Fruit fly (Drosophila melanogaster): ENCODE results near the gene Cyp305a1.

Gene Cyp305a1

DNA sequence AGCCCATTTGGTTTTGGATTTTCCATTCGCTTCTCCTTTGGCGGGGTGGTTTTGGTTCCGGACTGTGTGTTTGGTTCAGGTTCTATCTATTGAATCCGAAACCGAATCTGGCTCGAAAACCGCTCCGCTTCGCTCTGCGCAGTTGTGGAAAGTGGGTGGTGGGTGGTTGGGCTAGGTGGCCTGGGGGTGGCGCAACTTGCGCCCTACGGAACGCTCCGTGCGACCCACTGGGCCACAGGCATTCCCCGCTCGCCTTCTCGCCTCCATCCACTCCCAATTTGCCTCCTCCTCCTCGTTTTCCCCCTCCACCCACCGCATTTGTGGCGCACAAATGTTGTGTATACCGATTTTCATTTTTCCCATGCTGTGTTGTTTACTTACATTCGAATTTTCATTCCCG lies 5.6 kb upstream of the Cyp305a1 start:
- TF ChIP-seq ttk (optimal IDR thresholded peaks at IDR 0.05) (no peak), Sin3A (optimal IDR thresholded peaks at IDR 0.05) (no peak), h (optimal IDR thresholded peaks at IDR 0.05) (no peak), insv (optimal IDR thresholded peaks at IDR 0.05) (no peak), psq (optimal IDR thresholded peaks at IDR 0.05) (no peak), Myc (optimal IDR thresholded peaks at IDR 0.05) (no peak)

dm6 chr3L:19817807-19818531 lies 4.8 kb upstream of the Cyp305a1 start, which contains the start of the genes Fibp and Deaf1:
Fibp (minus strand) TSS chr3L:19817967.
Deaf1 (plus strand) TSS chr3L:19818174.
- TF ChIP-seq h (optimal IDR thresholded peaks at IDR 0.05), result no peak
- no peak for TF ChIP-seq ttk (optimal IDR thresholded peaks at IDR 0.05)
- TF ChIP-seq Sin3A (optimal IDR thresholded peaks at IDR 0.05), result no peak
- no peak for TF ChIP-seq insv (optimal IDR thresholded peaks at IDR 0.05)
- TF ChIP-seq Myc (optimal IDR thresholded peaks at IDR 0.05), result no peak
- no peak for TF ChIP-seq psq (optimal IDR thresholded peaks at IDR 0.05)

DNA sequence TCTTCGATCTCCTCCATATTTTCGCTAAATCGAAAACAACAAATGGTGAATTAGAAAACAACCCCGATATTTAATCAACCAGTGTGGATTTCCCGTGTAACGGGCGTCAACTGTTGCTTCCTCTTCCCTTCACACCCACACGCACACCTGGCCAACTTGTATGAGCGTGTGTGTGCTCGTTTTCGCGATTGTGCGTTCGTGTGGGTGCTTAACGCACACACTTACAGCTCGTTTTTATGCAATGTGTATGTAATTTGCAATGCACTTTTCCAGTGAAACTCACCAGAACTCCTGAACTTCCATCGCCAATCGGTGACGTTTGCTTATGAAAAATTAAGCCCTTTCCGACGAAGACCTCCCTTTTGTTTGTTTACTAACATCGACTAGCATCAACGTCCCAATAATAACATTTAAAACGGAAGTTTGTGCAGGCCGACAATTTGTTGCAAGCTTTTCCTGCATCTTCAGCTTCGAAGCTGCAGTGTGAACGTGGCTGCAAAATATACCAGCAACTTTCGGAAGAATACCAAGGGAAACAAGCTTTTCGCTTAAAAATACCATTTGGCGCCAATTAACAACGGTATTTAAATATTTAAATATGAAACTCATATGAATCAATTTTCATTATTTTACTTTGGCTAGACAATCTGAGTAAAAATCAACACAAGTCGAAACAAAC lies 2.5 kb upstream of the Cyp305a1 start, which contains the start of gene cyc:
Gene cyc (minus strand): TSS at position 467 of the 679 bp plus-strand sequence.
- TF ChIP-seq Sin3A (optimal IDR thresholded peaks at IDR 0.05) (no peak), Myc (optimal IDR thresholded peaks at IDR 0.05) (no peak), ttk (optimal IDR thresholded peaks at IDR 0.05) (no peak), insv (optimal IDR thresholded peaks at IDR 0.05) (no peak), h (optimal IDR thresholded peaks at IDR 0.05) (no peak), psq (optimal IDR thresholded peaks at IDR 0.05) (no peak)

- no peak for TF ChIP-seq Sin3A (optimal IDR thresholded peaks at IDR 0.05)
- TF ChIP-seq Myc (optimal IDR thresholded peaks at IDR 0.05), result no peak
- TF ChIP-seq ttk (optimal IDR thresholded peaks at IDR 0.05), result no peak
- no peak for TF ChIP-seq h (optimal IDR thresholded peaks at IDR 0.05)
- no peak for TF ChIP-seq psq (optimal IDR thresholded peaks at IDR 0.05)
- TF ChIP-seq insv (optimal IDR thresholded peaks at IDR 0.05), result no peak
Measured at dm6 chr3L:19812491-19812890, 648 bp downstream of the Cyp305a1 start.

- no peak for TF ChIP-seq ttk (optimal IDR thresholded peaks at IDR 0.05)
- no peak for TF ChIP-seq Myc (optimal IDR thresholded peaks at IDR 0.05)
- no peak for TF ChIP-seq h (optimal IDR thresholded peaks at IDR 0.05)
- no peak for TF ChIP-seq Sin3A (optimal IDR thresholded peaks at IDR 0.05)
- TF ChIP-seq insv (optimal IDR thresholded peaks at IDR 0.05), result no peak
- no peak for TF ChIP-seq psq (optimal IDR thresholded peaks at IDR 0.05)
Measured at dm6 chr3L:19807521-19807920, 5.6 kb downstream of the Cyp305a1 start.

- TF ChIP-seq Myc (optimal IDR thresholded peaks at IDR 0.05) (no peak), Sin3A (optimal IDR thresholded peaks at IDR 0.05) (no peak), insv (optimal IDR thresholded peaks at IDR 0.05) (no peak), h (optimal IDR thresholded peaks at IDR 0.05) (no peak), ttk (optimal IDR thresholded peaks at IDR 0.05) (no peak), psq (optimal IDR thresholded peaks at IDR 0.05) (no peak)
Measured at dm6 chr3L:19807103-19807502, 6.0 kb downstream of the Cyp305a1 start, which contains the start of the genes CG14104 and Kap-alpha1. CG14104 (minus strand) TSS chr3L:19807199. Kap-alpha1 (plus strand) TSS chr3L:19807232.

DNA sequence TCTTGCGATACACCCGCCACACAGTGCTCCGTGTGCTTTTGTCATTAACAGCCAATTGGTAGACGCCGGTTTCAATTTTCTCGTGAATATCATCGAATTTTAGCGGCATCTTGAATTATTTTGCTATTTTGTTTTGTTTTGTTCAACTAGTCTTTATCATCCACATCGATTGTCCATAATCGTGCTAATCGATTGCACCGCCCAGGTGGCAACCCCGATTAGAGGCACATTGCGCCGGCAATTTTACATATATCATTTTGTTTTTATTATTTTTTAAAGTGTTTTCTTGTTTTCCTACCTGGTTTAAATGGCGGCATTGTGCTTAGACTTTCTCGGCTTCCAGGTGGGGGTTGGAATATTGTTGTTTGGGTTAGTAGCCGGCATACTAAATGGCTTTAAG lies 7.2 kb downstream of the Cyp305a1 start, which contains the start of gene CG34116:
Gene CG34116 (minus strand): TSS at position 142 of the 400 bp plus-strand sequence.
- no peak for TF ChIP-seq Myc (optimal IDR thresholded peaks at IDR 0.05)
- TF ChIP-seq insv (optimal IDR thresholded peaks at IDR 0.05), result no peak
- no peak for TF ChIP-seq ttk (optimal IDR thresholded peaks at IDR 0.05)
- TF ChIP-seq h (optimal IDR thresholded peaks at IDR 0.05), result no peak
- no peak for TF ChIP-seq psq (optimal IDR thresholded peaks at IDR 0.05)
- no peak for TF ChIP-seq Sin3A (optimal IDR thresholded peaks at IDR 0.05)

DNA sequence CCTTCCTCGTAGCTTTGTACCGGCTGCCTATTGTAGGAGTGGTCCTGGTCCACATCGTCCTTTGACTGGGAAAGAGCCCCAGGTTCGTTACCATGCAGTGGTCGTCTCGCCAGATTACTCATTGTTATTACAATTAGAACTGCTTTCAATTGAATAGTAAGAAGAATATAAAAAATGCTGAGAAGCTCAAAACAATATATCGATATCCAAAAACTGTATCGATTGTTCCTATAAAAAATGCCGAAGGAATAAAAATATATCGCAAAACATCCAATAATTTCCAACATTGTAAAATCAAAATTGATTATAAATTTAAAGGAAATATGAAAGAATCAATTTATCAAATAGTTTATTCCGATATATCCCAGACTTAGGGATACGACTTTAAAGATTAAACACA lies 8.2 kb downstream of the Cyp305a1 start, which contains the start of the genes TORIP and Ccdc58:
Gene TORIP (minus strand): TSS at position 173 of the 400 bp plus-strand sequence.
Gene Ccdc58 (plus strand): TSS at position 274 of the 400 bp plus-strand sequence.
- no peak for TF ChIP-seq Sin3A (optimal IDR thresholded peaks at IDR 0.05)
- no peak for TF ChIP-seq h (optimal IDR thresholded peaks at IDR 0.05)
- no peak for TF ChIP-seq Myc (optimal IDR thresholded peaks at IDR 0.05)
- TF ChIP-seq insv (optimal IDR thresholded peaks at IDR 0.05), result no peak
- TF ChIP-seq ttk (optimal IDR thresholded peaks at IDR 0.05), result no peak
- TF ChIP-seq psq (optimal IDR thresholded peaks at IDR 0.05), result no peak

- no peak for TF ChIP-seq Myc (optimal IDR thresholded peaks at IDR 0.05)
- no peak for TF ChIP-seq psq (optimal IDR thresholded peaks at IDR 0.05)
- no peak for TF ChIP-seq insv (optimal IDR thresholded peaks at IDR 0.05)
- no peak for TF ChIP-seq Sin3A (optimal IDR thresholded peaks at IDR 0.05)
- no peak for TF ChIP-seq ttk (optimal IDR thresholded peaks at IDR 0.05)
- no peak for TF ChIP-seq h (optimal IDR thresholded peaks at IDR 0.05)
Measured at dm6 chr3L:19801105-19801504, 12.0 kb downstream of the Cyp305a1 start, which contains the start of gene CG14102. CG14102 (minus strand) TSS chr3L:19801291.

DNA sequence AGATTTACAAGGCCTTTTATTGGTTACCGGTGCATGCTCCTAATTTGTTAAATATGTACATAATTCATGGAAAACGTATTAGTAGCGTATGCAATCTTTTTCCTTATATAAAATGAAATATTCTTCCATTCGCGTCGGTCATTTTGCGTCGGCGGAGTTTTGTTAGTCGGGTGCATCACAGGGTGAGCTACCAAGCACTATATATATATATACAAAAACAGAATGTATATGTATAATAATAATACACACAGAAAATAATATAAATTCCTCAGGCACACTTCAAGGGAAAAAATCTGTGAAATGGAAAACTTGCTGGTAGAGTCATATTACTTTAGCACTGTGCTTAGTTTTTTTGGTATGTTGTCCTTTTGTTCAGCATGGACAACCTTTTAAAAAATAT lies 14.2 kb downstream of the Cyp305a1 start, which contains the start of gene Ir76a:
Gene Ir76a (plus strand): TSS at position 301 of the 400 bp plus-strand sequence.
- no peak for TF ChIP-seq insv (optimal IDR thresholded peaks at IDR 0.05)
- no peak for TF ChIP-seq ttk (optimal IDR thresholded peaks at IDR 0.05)
- no peak for TF ChIP-seq h (optimal IDR thresholded peaks at IDR 0.05)
- no peak for TF ChIP-seq psq (optimal IDR thresholded peaks at IDR 0.05)
- TF ChIP-seq Sin3A (optimal IDR thresholded peaks at IDR 0.05), result no peak
- no peak for TF ChIP-seq Myc (optimal IDR thresholded peaks at IDR 0.05)

- TF ChIP-seq psq (optimal IDR thresholded peaks at IDR 0.05), result no peak
- no peak for TF ChIP-seq ttk (optimal IDR thresholded peaks at IDR 0.05)
- no peak for TF ChIP-seq insv (optimal IDR thresholded peaks at IDR 0.05)
- TF ChIP-seq Sin3A (optimal IDR thresholded peaks at IDR 0.05), result no peak
- no peak for TF ChIP-seq Myc (optimal IDR thresholded peaks at IDR 0.05)
Measured at dm6 chr3L:19794203-19794802, 18.8 kb downstream of the Cyp305a1 start.

Measured in Kc167 (cell line).